Fruit fly (Drosophila melanogaster) whole organism, embryonic: ENCODE measurements around the gene Pfas.

ENCODE experiments used
- Adf1 ChIP-seq: fragments of 200-800 bp; sonication (Bioruptor generic); IDR thresholded peaks from 2 replicates; pipeline ENCODE4 v1.3.6; 2022; ENCODE audit warnings: missing biosample characterization, missing genetic modification characterization
- Antp ChIP-seq: fragments of 200-800 bp; sonication (Bioruptor generic); optimal IDR thresholded peaks from 3 replicates; lab custom pipeline; 2016; ENCODE audit warnings: missing biosample characterization, missing genetic modification characterization
- Bgb ChIP-seq: fragments of 200-800 bp; sonication (Bioruptor generic); IDR thresholded peaks from 2 replicates; pipeline ENCODE4 v1.3.6; 2022; ENCODE audit warnings: missing biosample characterization, missing genetic modification characterization; ENCODE audit not compliant: partially characterized antibody
- CG12155 ChIP-seq: fragments of 200-800 bp; sonication (Bioruptor generic); optimal IDR thresholded peaks from 3 replicates; lab custom pipeline; 2016; ENCODE audit warnings: missing biosample characterization, missing genetic modification characterization
- CG12391 ChIP-seq: fragments of 200-800 bp; sonication (Bioruptor generic); optimal IDR thresholded peaks from 3 replicates; lab custom pipeline; 2018; ENCODE audit warnings: missing biosample characterization, mild to moderate bottlenecking, missing genetic modification characterization, moderate library complexity
- CG12744 ChIP-seq: fragments of 200-800 bp; sonication (Bioruptor generic); optimal IDR thresholded peaks from 2 replicates; lab custom pipeline; 2016; ENCODE audit warnings: missing biosample characterization, missing genetic modification characterization
- CG13123 ChIP-seq: fragments of 200-800 bp; sonication (Bioruptor generic); optimal IDR thresholded peaks from 2 replicates; lab custom pipeline; 2016; ENCODE audit warnings: missing biosample characterization, missing genetic modification characterization
- CG13287 ChIP-seq: fragments of 200-800 bp; sonication (Bioruptor generic); IDR thresholded peaks from 2 replicates; pipeline ENCODE4 v1.3.6; 2022; ENCODE audit warnings: missing biosample characterization, missing genetic modification characterization; ENCODE audit not compliant: partially characterized antibody
- CG18764 ChIP-seq: fragments of 200-800 bp; sonication (Bioruptor generic); optimal IDR thresholded peaks from 3 replicates; lab custom pipeline; 2016; ENCODE audit warnings: missing biosample characterization, missing genetic modification characterization
- CG2875 ChIP-seq: fragments of 200-800 bp; sonication (Bioruptor generic); optimal IDR thresholded peaks from 2 replicates; lab custom pipeline; 2017; ENCODE audit warnings: missing biosample characterization, mild to moderate bottlenecking, missing genetic modification characterization, missing genetic modification reagents
- CG34422 ChIP-seq: fragments of 200-800 bp; sonication (Bioruptor generic); IDR thresholded peaks from 3 replicates; pipeline ENCODE4 v1.3.6; 2022; ENCODE audit warnings: missing biosample characterization, missing genetic modification characterization
- CG3726 ChIP-seq: fragments of 200-800 bp; sonication (Bioruptor generic); IDR thresholded peaks from 3 replicates; pipeline ENCODE4, ENCODE4 v1.3.6; 2022; ENCODE audit warnings: missing biosample characterization, missing genetic modification characterization
- CG3847 ChIP-seq: fragments of 200-800 bp; sonication (Bioruptor generic); IDR thresholded peaks from 2 replicates; pipeline ENCODE4 v1.3.6; 2022; ENCODE audit warnings: missing biosample characterization, missing genetic modification characterization
- CG43689 ChIP-seq: fragments of 200-800 bp; sonication (Bioruptor generic); IDR thresholded peaks from 2 replicates; pipeline ENCODE4 v1.3.6; 2022; ENCODE audit warnings: missing biosample characterization, missing genetic modification characterization
- CG6175 ChIP-seq: fragments of 200-800 bp; sonication (Bioruptor generic); IDR thresholded peaks from 3 replicates; pipeline ENCODE4 v1.3.6; 2022; ENCODE audit warnings: missing biosample characterization, missing genetic modification characterization
- CG6683 ChIP-seq: fragments of 200-800 bp; sonication (Bioruptor generic); optimal IDR thresholded peaks from 2 replicates; lab custom pipeline; 2017; ENCODE audit warnings: missing biosample characterization, mild to moderate bottlenecking, missing genetic modification characterization, missing genetic modification reagents
- CG7963 ChIP-seq: fragments of 200-800 bp; sonication (Bioruptor generic); IDR thresholded peaks from 3 replicates; pipeline ENCODE4 v1.3.6; 2022; ENCODE audit warnings: missing biosample characterization, missing genetic modification characterization; ENCODE audit not compliant: partially characterized antibody
- CG8359 ChIP-seq: fragments of 200-800 bp; sonication (Bioruptor generic); optimal IDR thresholded peaks from 2 replicates; lab custom pipeline; 2017; ENCODE audit warnings: missing biosample characterization, mild to moderate bottlenecking, missing genetic modification characterization, borderline replicate concordance
- CG9215 ChIP-seq: fragments of 200-800 bp; sonication (Bioruptor generic); IDR thresholded peaks from 2 replicates; pipeline ENCODE4 v1.3.6; 2022; ENCODE audit warnings: missing biosample characterization, missing genetic modification characterization
- Deaf1 ChIP-seq: fragments of 200-800 bp; optimal IDR thresholded peaks from 3 replicates; lab custom pipeline; 2019; ENCODE audit warnings: missing biosample characterization, mild to moderate bottlenecking, missing genetic modification characterization, moderate library complexity
- Elba2 ChIP-seq: fragments of 200-800 bp; sonication (Bioruptor generic); optimal IDR thresholded peaks from 3 replicates; lab custom pipeline; 2016; ENCODE audit warnings: missing biosample characterization, missing genetic modification characterization
- Fer2 ChIP-seq: fragments of 200-800 bp; sonication (Bioruptor generic); optimal IDR thresholded peaks from 2 replicates; lab custom pipeline; 2018; ENCODE audit warnings: missing biosample characterization, mild to moderate bottlenecking, missing genetic modification characterization, moderate library complexity
- Nf-YC ChIP-seq: fragments of 200-800 bp; optimal IDR thresholded peaks from 3 replicates; lab custom pipeline; 2019; ENCODE audit warnings: missing biosample characterization, mild to moderate bottlenecking, missing genetic modification characterization, moderate library complexity
- Scr ChIP-seq: fragments of 200-800 bp; sonication (Bioruptor generic); IDR thresholded peaks from 2 replicates; pipeline ENCODE4 v1.3.6; 2022; ENCODE audit warnings: missing biosample characterization, missing genetic modification characterization; ENCODE audit not compliant: partially characterized antibody
- Six4 ChIP-seq: fragments of 200-800 bp; sonication (Bioruptor generic); optimal IDR thresholded peaks from 2 replicates; lab custom pipeline; 2016; ENCODE audit warnings: missing biosample characterization, missing genetic modification characterization
- Sry-δ ChIP-seq: fragments of 200-800 bp; sonication (Bioruptor generic); optimal IDR thresholded peaks from 2 replicates; lab custom pipeline; 2016; ENCODE audit warnings: missing biosample characterization, missing genetic modification characterization
- Xbp1 ChIP-seq: fragments of 200-800 bp; sonication (Bioruptor generic); optimal IDR thresholded peaks from 3 replicates; lab custom pipeline; 2016; ENCODE audit warnings: missing biosample characterization, mild to moderate bottlenecking, missing genetic modification characterization
- Xrp1 ChIP-seq: fragments of 200-800 bp; sonication (Bioruptor generic); IDR thresholded peaks from 2 replicates; pipeline ENCODE4 v1.3.6; 2022; ENCODE audit warnings: missing biosample characterization, missing genetic modification characterization
- abd-A ChIP-seq: fragments of 200-800 bp; sonication (Bioruptor generic); optimal IDR thresholded peaks from 3 replicates; lab custom pipeline; 2019; ENCODE audit warnings: missing biosample characterization, mild to moderate bottlenecking, missing genetic modification characterization, moderate library complexity
- amos ChIP-seq: fragments of 200-800 bp; sonication (Bioruptor generic); IDR thresholded peaks from 2 replicates; pipeline ENCODE4 v1.3.6; 2022; ENCODE audit warnings: missing biosample characterization, missing genetic modification characterization; ENCODE audit not compliant: partially characterized antibody
- bowl ChIP-seq: fragments of 200-800 bp; sonication (Bioruptor generic); IDR thresholded peaks from 2 replicates; pipeline ENCODE4 v1.3.6; 2022; ENCODE audit warnings: missing biosample characterization, missing genetic modification characterization
- da ChIP-seq: fragments of 200-800 bp; sonication (Bioruptor generic); optimal IDR thresholded peaks from 2 replicates; lab custom pipeline; 2016; ENCODE audit warnings: missing biosample characterization, missing genetic modification characterization
- danr ChIP-seq: fragments of 200-800 bp; sonication (Bioruptor generic); IDR thresholded peaks from 2 replicates; pipeline ENCODE4 v1.3.6; 2022; ENCODE audit warnings: missing biosample characterization, missing genetic modification characterization
- dmrt99B ChIP-seq: fragments of 200-800 bp; sonication (Bioruptor generic); optimal IDR thresholded peaks from 2 replicates; lab custom pipeline; 2018; ENCODE audit warnings: missing biosample characterization, mild to moderate bottlenecking, missing genetic modification characterization, moderate library complexity
- exex ChIP-seq: fragments of 200-800 bp; sonication (Bioruptor generic); optimal IDR thresholded peaks from 4 replicates; lab custom pipeline; 2018; ENCODE audit warnings: missing biosample characterization, mild to moderate bottlenecking, missing genetic modification characterization, moderate library complexity
- gce ChIP-seq: fragments of 200-800 bp; sonication (Bioruptor generic); IDR thresholded peaks from 3 replicates; pipeline ENCODE4 v1.3.6; 2022; ENCODE audit warnings: missing biosample characterization, missing genetic modification characterization
- gcm ChIP-seq: fragments of 200-800 bp; sonication (Bioruptor generic); optimal IDR thresholded peaks from 2 replicates; lab custom pipeline; 2019; ENCODE audit warnings: missing biosample characterization, mild to moderate bottlenecking, missing genetic modification characterization, moderate library complexity
- gcm2 ChIP-seq: fragments of 200-800 bp; sonication (Bioruptor generic); optimal IDR thresholded peaks from 2 replicates; lab custom pipeline; 2016; ENCODE audit warnings: missing biosample characterization, missing genetic modification characterization
- grau ChIP-seq: fragments of 200-800 bp; optimal IDR thresholded peaks from 3 replicates; lab custom pipeline; 2019; ENCODE audit warnings: missing biosample characterization, mild to moderate bottlenecking, missing genetic modification characterization, moderate library complexity
- gro ChIP-seq: fragments of 200-800 bp; sonication (Bioruptor generic); optimal IDR thresholded peaks from 2 replicates; lab custom pipeline; 2016; ENCODE audit warnings: missing biosample characterization, missing genetic modification characterization
- jigr1 ChIP-seq: fragments of 200-800 bp; sonication (Bioruptor generic); IDR thresholded peaks from 3 replicates; pipeline ENCODE4 v1.3.6; 2022; ENCODE audit warnings: missing biosample characterization, missing genetic modification characterization
- lola ChIP-seq, 3 experiments: fragments of >200 bp in 2 of 3; fragments of 200-800 bp in 1 of 3; sonication (Bioruptor generic) in 1 of 3; optimal IDR thresholded peaks; 2 replicates each; lab custom pipeline; 2017 to 2019; ENCODE audit warnings: missing biosample characterization in 3 of 3, missing genetic modification characterization in 3 of 3, mild to moderate bottlenecking in 1 of 3, moderate library complexity in 1 of 3
- pb ChIP-seq: fragments of 200-800 bp; sonication (Bioruptor generic); optimal IDR thresholded peaks from 3 replicates; lab custom pipeline; 2016; ENCODE audit warnings: missing biosample characterization, missing genetic modification characterization
- pros ChIP-seq: fragments of 200-800 bp; sonication (Bioruptor generic); optimal IDR thresholded peaks from 3 replicates; lab custom pipeline; 2019; ENCODE audit warnings: missing biosample characterization, mild to moderate bottlenecking, missing genetic modification characterization, moderate library complexity
- psq ChIP-seq: fragments of 200-800 bp; sonication (Bioruptor generic); optimal IDR thresholded peaks from 2 replicates; lab custom pipeline; 2017; ENCODE audit warnings: missing biosample characterization, missing genetic modification characterization
- shn ChIP-seq: fragments of 200-800 bp; sonication (Bioruptor generic); optimal IDR thresholded peaks from 3 replicates; lab custom pipeline; 2016; ENCODE audit warnings: missing biosample characterization, missing genetic modification characterization
- sisA ChIP-seq: fragments of 200-800 bp; sonication (Bioruptor generic); IDR thresholded peaks from 2 replicates; pipeline ENCODE4 v1.3.6; 2022; ENCODE audit warnings: missing biosample characterization, missing genetic modification characterization
- slbo ChIP-seq: fragments of 200-800 bp; sonication (Bioruptor generic); IDR thresholded peaks from 2 replicates; pipeline ENCODE4 v1.3.6; 2022; ENCODE audit warnings: missing biosample characterization, missing genetic modification characterization
- stc ChIP-seq: fragments of 200-800 bp; sonication (Bioruptor generic); IDR thresholded peaks from 2 replicates; pipeline ENCODE4 v1.3.6; 2022; ENCODE audit warnings: missing biosample characterization, missing genetic modification characterization

Pfas gene

dm6 chr2L:6082157-6082645 lies 36.4 kb upstream of the Pfas start, which contains the start of gene Kr-h1 (continued):
- TF ChIP-seq gce (GFP tag; lab: Robert Waterston, UW) (no peak), lola (GFP tag; optimal IDR thresholded peaks at IDR 0.05; lab: Kevin White, UChicago) (no peak), CG6175 (GFP tag; lab: Robert Waterston, UW) (peak; percentile 80; the same call in 2 of the 3 replicates), CG34422 (peak; percentile 26; the same call in 1 of the 3 replicates), slbo (no peak), Xbp1 (GFP tag; lab: Kevin White, UChicago) (no peak), Bgb (GFP tag; lab: Robert Waterston, UW) (peak; percentile 23; the same call in 1 of the 2 replicates), pb (GFP tag; lab: Kevin White, UChicago) (no peak), CG18764 (GFP tag; lab: Kevin White, UChicago) (no peak), CG43689 (GFP tag; lab: Robert Waterston, UW) (no peak), CG13287 (GFP tag; lab: Robert Waterston, UW) (peak; percentile 42; the same call in 1 of the 2 replicates), Deaf1 (tag; lab: Kevin White, UChicago) (peak; percentile 3), bowl (GFP tag; lab: Robert Waterston, UW) (no peak), CG12155 (GFP tag; lab: Kevin White, UChicago) (peak; percentile 72), danr (no peak), Nf-YC (tag; lab: Kevin White, UChicago) (no peak), Scr (0 out of 2 replicates have a peak, but pooled peaks have one; percentile 12), Antp (no peak), exex (tag; lab: Kevin White, UChicago) (peak; percentile 68), gcm (GFP tag; lab: Kevin White, UChicago) (no peak), amos (GFP tag; lab: Robert Waterston, UW) (peak; percentile 27; the same call in 1 of the 2 replicates), Elba2 (GFP tag; lab: Kevin White, UChicago) (no peak), abd-A (tag; lab: Kevin White, UChicago) (peak; percentile 6), gro (GFP tag; lab: Kevin White, UChicago) (peak; percentile 11), shn (GFP tag; lab: Kevin White, UChicago) (no peak), sisA (GFP tag; lab: Robert Waterston, UW) (no peak), Adf1 (peak; percentile 100)
- TF ChIP-seq, all 482 proteins: peak for 35

- TF ChIP-seq CG12744 (GFP tag; lab: Kevin White, UChicago) (no peak), stc (peak; percentile 20; the same call in 1 of the 2 replicates), CG12155 (GFP tag; lab: Kevin White, UChicago) (peak; percentile 6), grau (tag; lab: Kevin White, UChicago) (no peak), Fer2 (no peak), da (GFP tag; lab: Kevin White, UChicago) (peak; percentile 5), CG3847 (GFP tag; lab: Robert Waterston, UW) (no peak), CG7963 (GFP tag; lab: Robert Waterston, UW) (no peak), Xrp1 (GFP tag; lab: Robert Waterston, UW) (0 out of 2 replicates have a peak, but pooled peaks have one; percentile 20), Sry-δ (GFP tag; lab: Kevin White, UChicago) (no peak), jigr1 (no peak), CG8359 (GFP tag; lab: Kevin White, UChicago) (no peak), psq (GFP tag; lab: Kevin White, UChicago) (no peak), CG6683 (GFP tag; lab: Kevin White, UChicago) (no peak), Six4 (GFP tag; lab: Kevin White, UChicago) (no peak), CG13123 (GFP tag; lab: Kevin White, UChicago) (no peak), CG2875 (GFP tag; lab: Kevin White, UChicago) (no peak), pros (GFP tag; lab: Kevin White, UChicago) (peak; percentile 86), gcm2 (no peak), dmrt99B (tag; lab: Kevin White, UChicago) (no peak), CG9215 (GFP tag; lab: Robert Waterston, UW) (no peak), CG3726 (GFP tag; lab: Robert Waterston, UW) (no peak), CG12391 (no peak)
Observed at dm6 chr2L:6081134-6081832, 35.4 kb upstream of the Pfas start.
